Fruit fly (Drosophila melanogaster) whole organism, embryonic: ENCODE data around the gene ps.

Experiments
- Abd-B ChIP-seq: fragments of 200-800 bp; sonication (Bioruptor generic); optimal IDR thresholded peaks from 2 replicates; lab custom pipeline; 2018; ENCODE audit warnings: missing biosample characterization, mild to moderate bottlenecking, missing genetic modification characterization, moderate library complexity
- Ada2b ChIP-seq: fragments of 200-800 bp; sonication (Bioruptor generic); IDR thresholded peaks from 2 replicates; pipeline ENCODE4 v1.3.6; 2022; ENCODE audit warnings: missing biosample characterization, missing genetic modification characterization
- Antp ChIP-seq: fragments of 200-800 bp; sonication (Bioruptor generic); optimal IDR thresholded peaks from 3 replicates; lab custom pipeline; 2016; ENCODE audit warnings: missing biosample characterization, missing genetic modification characterization
- Atf-2 ChIP-seq: fragments of 200-800 bp; sonication (Bioruptor generic); optimal IDR thresholded peaks from 2 replicates; lab custom pipeline; 2016; ENCODE audit warnings: missing biosample characterization, missing genetic modification characterization
- Atf6 ChIP-seq: fragments of 200-800 bp; sonication (Bioruptor generic); IDR thresholded peaks from 2 replicates; pipeline ENCODE4 v1.3.6; 2022; ENCODE audit warnings: missing biosample characterization, missing genetic modification characterization
- Bdp1 ChIP-seq: fragments of 200-800 bp; sonication (Bioruptor generic); optimal IDR thresholded peaks from 3 replicates; lab custom pipeline; 2016; ENCODE audit warnings: missing biosample characterization, missing genetic modification characterization
- CG12155 ChIP-seq: fragments of 200-800 bp; sonication (Bioruptor generic); optimal IDR thresholded peaks from 3 replicates; lab custom pipeline; 2016; ENCODE audit warnings: missing biosample characterization, missing genetic modification characterization
- CG13775 ChIP-seq: fragments of 200-800 bp; sonication (Bioruptor generic); optimal IDR thresholded peaks from 3 replicates; lab custom pipeline; 2017; ENCODE audit warnings: missing biosample characterization, mild to moderate bottlenecking, missing genetic modification characterization
- CG15696 ChIP-seq: fragments of 200-800 bp; sonication (Bioruptor generic); optimal IDR thresholded peaks from 2 replicates; lab custom pipeline; 2019; ENCODE audit warnings: missing biosample characterization, mild to moderate bottlenecking, missing genetic modification characterization, moderate library complexity
- CG16863 ChIP-seq: fragments of 200-800 bp; sonication (Bioruptor generic); optimal IDR thresholded peaks from 3 replicates; lab custom pipeline; 2016; ENCODE audit warnings: missing biosample characterization, missing genetic modification characterization
- CG17568 ChIP-seq: fragments of 200-800 bp; sonication (Bioruptor generic); optimal IDR thresholded peaks from 2 replicates; lab custom pipeline; 2018; ENCODE audit warnings: missing biosample characterization, mild to moderate bottlenecking, missing genetic modification characterization, moderate library complexity
- CG1792 ChIP-seq: fragments of 200-800 bp; sonication (Bioruptor generic); optimal IDR thresholded peaks from 2 replicates; lab custom pipeline; 2016; ENCODE audit warnings: missing biosample characterization, missing genetic modification characterization
- CG2116 ChIP-seq: fragments of 200-800 bp; sonication (Bioruptor generic); optimal IDR thresholded peaks from 3 replicates; lab custom pipeline; 2018; ENCODE audit warnings: missing biosample characterization, mild to moderate bottlenecking, missing genetic modification characterization
- CG2120 ChIP-seq: fragments of 200-800 bp; sonication (Bioruptor generic); optimal IDR thresholded peaks from 3 replicates; lab custom pipeline; 2016; ENCODE audit warnings: missing biosample characterization, missing genetic modification characterization
- CG31365 ChIP-seq: fragments of 200-800 bp; sonication (Bioruptor generic); optimal IDR thresholded peaks from 2 replicates; lab custom pipeline; 2018; ENCODE audit warnings: missing biosample characterization, mild to moderate bottlenecking, missing genetic modification characterization
- CG31388 ChIP-seq: fragments of 200-800 bp; sonication (Bioruptor generic); optimal IDR thresholded peaks from 2 replicates; lab custom pipeline; 2016; ENCODE audit warnings: missing biosample characterization, missing genetic modification characterization
- CG32532 ChIP-seq: fragments of 200-800 bp; sonication (Bioruptor generic); IDR thresholded peaks from 2 replicates; pipeline ENCODE4 v1.3.6; 2022; ENCODE audit warnings: missing biosample characterization, missing genetic modification characterization
- CG3281 ChIP-seq: fragments of 200-800 bp; sonication (Bioruptor generic); optimal IDR thresholded peaks from 3 replicates; lab custom pipeline; 2017; ENCODE audit warnings: missing biosample characterization, mild to moderate bottlenecking, missing genetic modification characterization
- CG34376 ChIP-seq: fragments of 200-800 bp; sonication (Bioruptor generic); optimal IDR thresholded peaks from 2 replicates; lab custom pipeline; 2018; ENCODE audit warnings: missing biosample characterization, mild to moderate bottlenecking, missing genetic modification characterization
- CG4282 ChIP-seq: fragments of 200-800 bp; sonication (Bioruptor generic); optimal IDR thresholded peaks from 2 replicates; lab custom pipeline; 2016; ENCODE audit warnings: missing biosample characterization, missing genetic modification characterization
- CG4617 ChIP-seq: fragments of 200-800 bp; sonication (Bioruptor generic); optimal IDR thresholded peaks from 3 replicates; lab custom pipeline; 2016; ENCODE audit warnings: missing biosample characterization, missing genetic modification characterization, borderline replicate concordance
- CG6175 ChIP-seq: fragments of 200-800 bp; sonication (Bioruptor generic); IDR thresholded peaks from 3 replicates; pipeline ENCODE4 v1.3.6; 2022; ENCODE audit warnings: missing biosample characterization, missing genetic modification characterization
- CG6854 ChIP-seq: fragments of 200-800 bp; sonication (Bioruptor generic); optimal IDR thresholded peaks from 3 replicates; lab custom pipeline; 2017; ENCODE audit warnings: missing biosample characterization, mild to moderate bottlenecking, missing genetic modification characterization
- CG8359 ChIP-seq: fragments of 200-800 bp; sonication (Bioruptor generic); optimal IDR thresholded peaks from 2 replicates; lab custom pipeline; 2017; ENCODE audit warnings: missing biosample characterization, mild to moderate bottlenecking, missing genetic modification characterization, borderline replicate concordance
- CG9727 ChIP-seq: fragments of 200-800 bp; sonication (Bioruptor generic); optimal IDR thresholded peaks from 3 replicates; lab custom pipeline; 2017; ENCODE audit warnings: missing biosample characterization, mild to moderate bottlenecking, missing genetic modification characterization
- CkIIα-i1 ChIP-seq: fragments of 200-800 bp; sonication (Bioruptor generic); IDR thresholded peaks from 2 replicates; pipeline ENCODE4 v1.3.6; 2022; ENCODE audit warnings: missing biosample characterization, missing genetic modification characterization
- Ets97D ChIP-seq: fragments of 200-800 bp; sonication (Bioruptor generic); optimal IDR thresholded peaks from 3 replicates; lab custom pipeline; 2016; ENCODE audit warnings: missing biosample characterization, missing genetic modification characterization
- GATAe ChIP-seq: fragments of 200-800 bp; sonication (Bioruptor generic); conservative IDR thresholded peaks from 2 replicates; pipeline ENCODE4 v1.3.6; 2022; ENCODE audit warnings: missing biosample characterization, missing genetic modification characterization
- Myb ChIP-seq: fragments of 200-800 bp; sonication (Bioruptor generic); optimal IDR thresholded peaks from 2 replicates; lab custom pipeline; 2016; ENCODE audit warnings: missing biosample characterization, missing genetic modification characterization
- Nf-YA ChIP-seq: fragments of 200-800 bp; sonication (Bioruptor generic); IDR thresholded peaks from 2 replicates; pipeline ENCODE4 v1.3.6; 2022; ENCODE audit warnings: missing biosample characterization, missing genetic modification characterization
- Nf-YC ChIP-seq: fragments of 200-800 bp; optimal IDR thresholded peaks from 3 replicates; lab custom pipeline; 2019; ENCODE audit warnings: missing biosample characterization, mild to moderate bottlenecking, missing genetic modification characterization, moderate library complexity
- Poxn ChIP-seq: fragments of 200-800 bp; sonication (Bioruptor generic); IDR thresholded peaks from 2 replicates; pipeline ENCODE4 v1.3.6; 2022; ENCODE audit warnings: missing biosample characterization, missing genetic modification characterization
- Side ChIP-seq: fragments of 200-800 bp; sonication (Bioruptor generic); optimal IDR thresholded peaks from 2 replicates; lab custom pipeline; 2016; ENCODE audit warnings: missing biosample characterization, missing genetic modification characterization
- Xrp1 ChIP-seq: fragments of 200-800 bp; sonication (Bioruptor generic); IDR thresholded peaks from 2 replicates; pipeline ENCODE4 v1.3.6; 2022; ENCODE audit warnings: missing biosample characterization, missing genetic modification characterization
- bbx ChIP-seq: fragments of 200-800 bp; sonication (Bioruptor generic); IDR thresholded peaks from 2 replicates; pipeline ENCODE4 v1.3.6; 2022; ENCODE audit warnings: missing biosample characterization, missing genetic modification characterization; ENCODE audit not compliant: partially characterized antibody
- bigmax ChIP-seq: fragments of 200-800 bp; sonication (Bioruptor generic); optimal IDR thresholded peaks from 2 replicates; lab custom pipeline; 2018; ENCODE audit warnings: missing biosample characterization, mild to moderate bottlenecking, missing genetic modification characterization
- br ChIP-seq: fragments of >200 bp; optimal IDR thresholded peaks from 2 replicates; lab custom pipeline; 2017
- cad ChIP-seq: fragments of >200 bp; optimal IDR thresholded peaks from 2 replicates; lab custom pipeline; 2017; ENCODE audit warnings: missing biosample characterization, missing genetic modification characterization
- dan ChIP-seq: fragments of 200-800 bp; sonication (Bioruptor generic); IDR thresholded peaks from 2 replicates; pipeline ENCODE4 v1.3.6; 2022; ENCODE audit warnings: missing biosample characterization, missing genetic modification characterization
- eve ChIP-seq, 2 experiments: fragments of >200 bp; optimal IDR thresholded peaks; 2 replicates each; lab custom pipeline; 2017; ENCODE audit warnings: missing biosample characterization in 2 of 2, missing genetic modification characterization in 2 of 2
- grn ChIP-seq: fragments of 200-800 bp; sonication (Bioruptor generic); optimal IDR thresholded peaks from 3 replicates; lab custom pipeline; 2017; ENCODE audit warnings: missing biosample characterization, missing genetic modification characterization
- h ChIP-seq: fragments of >200 bp; optimal IDR thresholded peaks from 2 replicates; lab custom pipeline; 2017
- ham ChIP-seq: fragments of 200-800 bp; sonication (Bioruptor generic); IDR thresholded peaks from 2 replicates; pipeline ENCODE4 v1.3.6; 2022; ENCODE audit warnings: missing biosample characterization, missing genetic modification characterization
- lilli ChIP-seq: fragments of 200-800 bp; sonication (Bioruptor generic); optimal IDR thresholded peaks from 3 replicates; lab custom pipeline; 2016; ENCODE audit warnings: missing biosample characterization, missing genetic modification characterization
- luna ChIP-seq: fragments of 200-800 bp; sonication (Bioruptor generic); optimal IDR thresholded peaks from 2 replicates; lab custom pipeline; 2016; ENCODE audit warnings: missing biosample characterization, missing genetic modification characterization
- pan ChIP-seq, 4 experiments: fragments of >200 bp in 3 of 4; fragments of 200-800 bp in 1 of 4; sonication (Bioruptor generic) in 1 of 4; optimal IDR thresholded peaks in 3 of 4; IDR thresholded peaks in 1 of 4; 2 replicates each; pipeline versions ENCODE4 v1.3.6 to Lab custom; 2017 to 2022; ENCODE audit warnings: missing biosample characterization in 2 of 4, missing genetic modification characterization in 2 of 4, mixed read lengths in 1 of 4
- phol ChIP-seq: fragments of 200-800 bp; sonication (Bioruptor generic); optimal IDR thresholded peaks from 3 replicates; lab custom pipeline; 2018; ENCODE audit warnings: missing biosample characterization, mild to moderate bottlenecking, missing genetic modification characterization, moderate library complexity
- pnt ChIP-seq: fragments of 200-800 bp; sonication (Bioruptor generic); optimal IDR thresholded peaks from 3 replicates; lab custom pipeline; 2016; ENCODE audit warnings: missing biosample characterization, missing genetic modification characterization
- sd ChIP-seq: fragments of 200-800 bp; sonication (Bioruptor generic); optimal IDR thresholded peaks from 3 replicates; lab custom pipeline; 2018; ENCODE audit warnings: missing biosample characterization, mild to moderate bottlenecking, missing genetic modification characterization, moderate library complexity
- slp2 ChIP-seq: fragments of 200-800 bp; sonication (Bioruptor generic); optimal IDR thresholded peaks from 2 replicates; lab custom pipeline; 2016; ENCODE audit warnings: missing biosample characterization, missing genetic modification characterization
- wor ChIP-seq: fragments of 200-800 bp; sonication (Bioruptor generic); IDR thresholded peaks from 2 replicates; pipeline ENCODE4 v1.3.6; 2022; ENCODE audit warnings: missing biosample characterization, missing genetic modification characterization
- z ChIP-seq: fragments of 200-800 bp; sonication (Bioruptor generic); IDR thresholded peaks from 3 replicates; pipeline ENCODE4 v1.3.6; 2022; ENCODE audit warnings: missing biosample characterization, missing genetic modification characterization

The ps gene

DNA sequence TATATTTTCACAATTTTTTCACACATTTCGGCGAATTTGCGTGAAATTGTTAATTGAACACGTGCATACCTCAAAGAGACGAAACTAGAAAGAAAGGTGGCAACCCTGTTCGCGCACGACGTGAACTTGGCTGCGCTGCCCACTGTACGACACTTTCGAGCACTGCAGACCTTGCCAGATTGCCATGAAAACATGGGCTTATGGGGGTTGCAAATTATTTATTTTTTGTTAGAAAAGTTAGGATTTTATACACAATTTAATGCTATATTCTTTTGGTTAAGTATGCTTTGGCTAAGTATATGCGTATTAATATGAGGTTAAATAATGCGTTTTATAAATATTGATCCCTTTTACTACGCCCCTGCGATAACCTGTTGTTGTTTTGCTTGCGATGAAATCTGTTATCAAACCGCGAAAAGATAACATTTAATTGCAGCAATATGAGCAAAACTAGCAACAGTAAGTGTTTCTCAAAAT, 16.6 kb upstream of the ps start, which contains the start of the genes RpL34b and CG8132 (continued):
- TF ChIP-seq CG16863 (GFP tag; lab: Kevin White, UChicago) (peak; percentile 92), CG4282 (GFP tag; lab: Kevin White, UChicago) (peak; percentile 92), Atf-2 (GFP tag; lab: Kevin White, UChicago) (peak; percentile 90), CG31388 (peak; percentile 87), Abd-B (GFP tag; lab: Kevin White, UChicago) (peak; percentile 94), Nf-YC (peak; percentile 91), Ada2b (GFP tag; lab: Robert Waterston, UW) (peak; percentile 88), slp2 (GFP tag; lab: Kevin White, UChicago) (peak; percentile 93), CG32532 (GFP tag; lab: Robert Waterston, UW) (peak; percentile 98), CG9727 (GFP tag; lab: Kevin White, UChicago) (peak; percentile 96), GATAe (GFP tag; lab: Robert Waterston, UW) (peak; percentile 95), pnt (peak; percentile 95), Ets97D (peak; percentile 99), eve (GFP tag; optimal IDR thresholded peaks at IDR 0.05; lab: Kevin White, UChicago) (peak in 1 of 2 experiments; percentile 0), pan (optimal IDR thresholded peaks at IDR 0.05; lab: Kevin White, UChicago) (no peak), pan (GFP tag; optimal IDR thresholded peaks at IDR 0.05 in 1 of 2, IDR thresholded peaks at IDR 0.05 in 1 of 2) (peak in 1 of 2 experiments; percentile 96), Poxn (GFP tag; lab: Robert Waterston, UW) (peak; percentile 88), Side (peak; percentile 95), bbx (GFP tag; lab: Robert Waterston, UW) (peak; percentile 58; the same call in 1 of the 2 replicates), lilli (GFP tag; lab: Kevin White, UChicago) (peak; percentile 97), Xrp1 (GFP tag; lab: Robert Waterston, UW) (peak; percentile 96), CG31365 (tag; lab: Kevin White, UChicago) (peak; percentile 73), CG12155 (GFP tag; lab: Kevin White, UChicago) (peak; percentile 95), CG17568 (GFP tag; lab: Kevin White, UChicago) (no peak), CG6854 (GFP tag; lab: Kevin White, UChicago) (peak; percentile 85), CG13775 (GFP tag; lab: Kevin White, UChicago) (peak; percentile 96), dan (GFP tag; lab: Robert Waterston, UW) (peak; percentile 76), br (no peak), cad (GFP tag; lab: Kevin White, UChicago) (no peak), CG8359 (GFP tag; lab: Kevin White, UChicago) (peak; percentile 80), z (GFP tag; lab: Robert Waterston, UW) (peak; percentile 64; the same call in 1 of the 3 replicates), phol (tag; lab: Kevin White, UChicago) (peak; percentile 95), CG3281 (GFP tag; lab: Kevin White, UChicago) (peak; percentile 94), CG2116 (peak; percentile 91), h (lab: Kevin White, UChicago) (no peak), Nf-YA (GFP tag; lab: Robert Waterston, UW) (peak; percentile 83), CG6175 (GFP tag; lab: Robert Waterston, UW) (peak; percentile 96), CG15696 (tag; lab: Kevin White, UChicago) (peak; percentile 94), CG34376 (GFP tag; lab: Kevin White, UChicago) (peak; percentile 99), CG1792 (GFP tag; lab: Kevin White, UChicago) (peak; percentile 93), CkIIα-i1 (GFP tag; lab: Robert Waterston, UW) (peak; percentile 84), ham (GFP tag; lab: Robert Waterston, UW) (peak; percentile 94), grn (GFP tag; lab: Kevin White, UChicago) (peak; percentile 94), CG4617 (GFP tag; lab: Kevin White, UChicago) (peak; percentile 99), luna (GFP tag; lab: Kevin White, UChicago) (peak; percentile 94), Bdp1 (GFP tag; lab: Kevin White, UChicago) (peak; percentile 92), wor (GFP tag; lab: Robert Waterston, UW) (peak; percentile 80), CG2120 (GFP tag; lab: Kevin White, UChicago) (peak; percentile 98), Atf6 (peak; percentile 94), bigmax (GFP tag; lab: Kevin White, UChicago) (peak; percentile 75), Myb (GFP tag; lab: Kevin White, UChicago) (peak; percentile 89), Antp (GFP tag; lab: Kevin White, UChicago) (peak; percentile 97), sd (peak; percentile 87)
